Fruit fly (Drosophila melanogaster): Measurements from ENCODE around the gene CG32473.

CG32473 gene

DNA sequence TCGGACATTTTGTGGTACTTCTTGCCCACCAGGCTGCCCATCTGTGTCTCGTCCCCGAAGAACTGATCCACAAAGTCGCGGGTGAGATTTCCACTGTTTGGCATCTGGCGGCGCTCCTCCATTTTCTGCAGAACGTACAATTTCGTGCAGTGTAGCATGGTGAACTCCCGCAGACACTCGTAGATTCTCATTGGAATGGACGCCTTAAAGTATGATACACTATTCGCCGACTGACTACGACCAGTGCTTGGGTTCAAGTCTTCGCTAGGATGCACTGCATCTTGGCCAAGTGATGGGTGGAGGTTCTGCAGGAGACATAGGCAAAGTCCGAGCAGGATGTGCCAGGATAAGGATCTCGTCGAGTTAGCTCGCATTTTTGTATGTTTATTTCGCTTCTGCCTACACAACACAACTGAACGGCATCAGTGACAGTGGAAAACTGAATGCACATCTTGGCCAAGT, 16.3 kb upstream of the CG32473 start, which contains the start of gene CG15888:
Gene CG15888, minus strand, starts transcription at position 412 of the 462 bp plus-strand sequence.
- no peak for TF ChIP-seq sage (GFP tag; optimal IDR thresholded peaks at IDR 0.05)
- TF ChIP-seq psq (GFP tag; optimal IDR thresholded peaks at IDR 0.05): no peak
- no peak for TF ChIP-seq CG32264 (GFP tag; optimal IDR thresholded peaks at IDR 0.05)
- no peak for TF ChIP-seq OdsH (GFP tag; optimal IDR thresholded peaks at IDR 0.05)
- no peak for TF ChIP-seq Abd-B (GFP tag; optimal IDR thresholded peaks at IDR 0.05)
- no peak for TF ChIP-seq N (GFP tag; optimal IDR thresholded peaks at IDR 0.05)
- TF ChIP-seq dmrt93B (GFP tag; optimal IDR thresholded peaks at IDR 0.05): no peak
- TF ChIP-seq usp (GFP tag; optimal IDR thresholded peaks at IDR 0.05): no peak
- no peak for TF ChIP-seq foxo (GFP tag; optimal IDR thresholded peaks at IDR 0.05)
- no peak for TF ChIP-seq Sp1 (GFP tag; optimal IDR thresholded peaks at IDR 0.05)
- TF ChIP-seq CG9705 (GFP tag; optimal IDR thresholded peaks at IDR 0.05): no peak
- no peak for TF ChIP-seq lola (GFP tag; optimal IDR thresholded peaks at IDR 0.05)
- no peak for TF ChIP-seq sv (GFP tag; optimal IDR thresholded peaks at IDR 0.05)
- TF ChIP-seq Mio (GFP tag; optimal IDR thresholded peaks at IDR 0.05): no peak
- TF ChIP-seq jim (GFP tag; optimal IDR thresholded peaks at IDR 0.05): no peak
- TF ChIP-seq h (GFP tag; optimal IDR thresholded peaks at IDR 0.05): no peak
- no peak for TF ChIP-seq rgr (GFP tag; optimal IDR thresholded peaks at IDR 0.05)
- no peak for TF ChIP-seq Myc (optimal IDR thresholded peaks at IDR 0.05)

DNA sequence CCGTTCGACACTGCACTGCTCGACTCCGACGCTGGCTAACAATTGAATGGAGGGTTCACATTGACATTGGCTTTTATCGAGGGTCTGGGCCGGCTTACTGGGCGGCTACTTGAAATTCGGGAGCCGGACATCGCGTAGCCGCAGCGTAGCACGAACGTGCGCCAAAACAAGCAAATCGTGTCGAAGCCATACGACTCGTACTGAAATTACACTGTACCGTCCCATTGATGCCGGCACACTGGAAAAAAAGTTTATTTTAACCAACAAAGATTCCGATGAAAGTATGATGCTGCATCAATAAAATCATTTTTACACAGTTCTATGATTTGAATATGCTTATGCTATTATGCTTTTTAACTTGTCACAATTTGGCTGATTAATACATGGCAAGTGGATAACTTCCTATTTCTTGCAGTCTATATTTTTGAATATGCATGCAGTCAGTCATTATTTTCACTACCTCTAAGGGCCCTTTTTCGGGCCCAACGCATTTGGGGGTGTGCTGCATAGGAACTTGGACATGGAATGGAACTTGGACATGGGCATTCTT, 13.6 kb upstream of the CG32473 start, which contains the start of gene apn:
Gene apn, minus strand, starts transcription at position 51 of the 550 bp plus-strand sequence.
- TF ChIP-seq sv (GFP tag; optimal IDR thresholded peaks at IDR 0.05) (no peak), N (GFP tag; optimal IDR thresholded peaks at IDR 0.05) (no peak), woc (GFP tag; optimal IDR thresholded peaks at IDR 0.05) (no peak), dsf (GFP tag; optimal IDR thresholded peaks at IDR 0.05; ENCODE audit: borderline replicate concordance) (no peak), Rel (GFP tag; optimal IDR thresholded peaks at IDR 0.05) (no peak), Rel (tag; optimal IDR thresholded peaks at IDR 0.05) (no peak), Myc (optimal IDR thresholded peaks at IDR 0.05) (no peak), GATAd (GFP tag; optimal IDR thresholded peaks at IDR 0.05) (no peak), Hr83 (GFP tag; optimal IDR thresholded peaks at IDR 0.05; ENCODE audit: poor library complexity, severe bottlenecking) (no peak), fru (GFP tag; optimal IDR thresholded peaks at IDR 0.05) (no peak), usp (GFP tag; optimal IDR thresholded peaks at IDR 0.05) (no peak), CG32264 (GFP tag; optimal IDR thresholded peaks at IDR 0.05) (no peak), psq (GFP tag; optimal IDR thresholded peaks at IDR 0.05) (no peak), jim (GFP tag; optimal IDR thresholded peaks at IDR 0.05) (no peak)

DNA sequence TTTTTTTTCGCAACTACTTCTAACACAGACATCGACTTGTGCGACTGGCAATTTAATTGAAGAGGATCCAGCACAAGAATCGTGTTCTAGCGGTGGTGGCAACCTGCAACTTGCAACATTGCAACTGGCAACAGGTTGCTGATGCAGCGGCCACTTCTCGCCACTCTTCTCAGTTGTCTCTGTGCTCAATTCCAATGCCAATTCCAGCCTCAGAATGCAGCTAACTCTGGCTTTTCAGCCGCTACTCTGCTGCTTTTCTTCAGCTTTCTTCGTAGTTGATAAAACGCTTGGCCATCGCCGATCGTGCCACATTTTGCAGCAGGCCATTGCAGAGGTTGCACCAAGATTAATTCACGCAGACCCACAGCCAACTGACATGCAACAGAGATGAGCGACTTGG, 12.1 kb upstream of the CG32473 start, which contains the start of gene Osi22:
Gene Osi22, plus strand, starts transcription at position 301 of the 400 bp plus-strand sequence.
- TF ChIP-seq pan (optimal IDR thresholded peaks at IDR 0.05): no peak
- TF ChIP-seq CG9705 (GFP tag; optimal IDR thresholded peaks at IDR 0.05): no peak
- TF ChIP-seq GATAd (GFP tag; optimal IDR thresholded peaks at IDR 0.05): no peak
- TF ChIP-seq OdsH (GFP tag; optimal IDR thresholded peaks at IDR 0.05): no peak
- no peak for TF ChIP-seq foxo (GFP tag; optimal IDR thresholded peaks at IDR 0.05)
- TF ChIP-seq dmrt93B (GFP tag; optimal IDR thresholded peaks at IDR 0.05): no peak
- TF ChIP-seq rgr (GFP tag; optimal IDR thresholded peaks at IDR 0.05): no peak
- TF ChIP-seq br (GFP tag; optimal IDR thresholded peaks at IDR 0.05): no peak

DNA sequence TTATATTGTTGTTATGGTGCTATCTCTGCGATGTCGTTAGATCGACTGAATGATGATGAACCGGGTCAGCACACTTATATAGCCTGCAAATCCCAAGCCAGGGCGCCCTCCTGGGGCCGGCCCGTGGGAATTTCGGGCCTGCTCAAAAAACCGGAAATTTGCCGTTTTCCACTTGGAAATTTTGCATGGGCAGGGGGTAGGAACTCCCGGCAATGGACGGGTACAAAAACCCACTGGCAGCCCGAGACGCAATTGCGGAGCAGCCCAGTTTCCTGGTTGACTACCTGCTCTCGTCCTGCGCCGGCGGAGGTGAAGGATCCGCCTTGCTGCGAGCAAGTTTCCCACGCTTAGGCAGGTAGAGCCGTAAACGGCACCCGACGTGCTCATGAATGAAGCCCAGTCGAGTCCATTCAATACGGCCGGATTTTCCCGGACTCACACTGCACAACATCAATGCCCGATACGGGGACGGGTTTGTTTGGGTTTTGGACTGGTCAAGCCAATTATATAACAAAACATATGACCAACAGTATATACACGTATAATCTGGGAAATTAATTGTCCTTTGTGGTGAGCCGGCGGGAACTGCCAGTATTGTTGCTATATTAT, 9.2 kb upstream of the CG32473 start, which contains the start of gene wntD:
Gene wntD, minus strand, starts transcription at position 51 of the 609 bp plus-strand sequence.
- TF ChIP-seq rgr (GFP tag; optimal IDR thresholded peaks at IDR 0.05): no peak

DNA sequence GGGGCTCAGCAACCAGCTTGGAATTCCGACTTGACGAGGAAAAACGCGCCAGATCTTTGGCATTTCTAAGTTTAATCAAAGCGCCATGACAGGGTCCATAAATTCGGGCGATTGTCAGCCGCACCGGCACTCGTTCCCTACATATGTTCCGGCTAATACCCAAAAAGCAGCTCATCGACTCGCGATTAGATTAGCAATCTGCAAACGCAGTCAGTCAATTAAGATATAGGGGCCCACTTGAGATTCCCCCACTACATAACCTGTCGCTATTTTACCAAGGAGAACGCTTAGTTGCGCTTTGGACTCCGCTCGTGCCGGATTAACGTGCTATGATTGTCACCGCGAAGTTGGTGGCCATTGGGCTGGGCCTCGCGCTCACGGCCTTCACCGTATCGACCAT, 8.0 kb upstream of the CG32473 start, which contains the start of gene CG8773:
Gene CG8773, plus strand, starts transcription at position 288 of the 400 bp plus-strand sequence.
- peak; percentile 58 for TF ChIP-seq h (GFP tag; optimal IDR thresholded peaks at IDR 0.05)
- TF ChIP-seq rgr (GFP tag; optimal IDR thresholded peaks at IDR 0.05): no peak

DNA sequence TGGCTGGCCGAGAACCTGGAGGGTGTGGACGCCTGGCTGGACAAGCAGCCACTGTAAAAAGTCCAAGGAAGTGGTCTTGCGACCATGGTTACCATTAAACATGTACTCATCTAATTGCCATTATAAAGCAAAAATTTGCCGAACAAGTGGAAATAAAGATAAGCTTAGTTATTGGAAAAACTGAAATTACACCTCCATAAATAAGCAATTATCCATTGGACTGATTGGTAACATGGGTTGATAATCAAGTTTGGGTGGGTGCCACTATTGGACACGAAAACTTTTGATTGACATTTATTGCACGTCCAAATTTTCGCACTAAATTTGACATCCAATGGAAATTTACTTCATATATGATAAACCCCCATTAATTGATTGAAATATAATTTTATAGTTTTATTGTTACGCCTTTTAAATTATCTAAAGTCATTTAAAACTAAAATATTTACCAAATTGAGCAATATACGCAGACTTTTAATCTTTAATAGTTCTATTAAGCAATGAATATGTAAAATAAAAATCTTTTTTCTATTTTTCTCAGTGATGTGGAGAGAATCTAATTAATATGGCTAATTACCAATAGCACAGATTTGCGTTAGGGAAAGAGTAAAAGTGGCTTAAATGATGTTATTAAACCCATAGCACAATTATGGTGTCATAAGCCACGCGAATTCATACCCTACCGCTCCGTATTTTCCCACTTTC, 4.2 kb upstream of the CG32473 start, which contains the start of gene CG8774:
Gene CG8774, plus strand, starts transcription at position 655 of the 705 bp plus-strand sequence.
- TF ChIP-seq Myc (optimal IDR thresholded peaks at IDR 0.05): no peak
